Fruit fly (Drosophila melanogaster): ENCODE measurements around the gene CG6769.
A peak's percentile ranks its signal among the peaks of the same experiment; 100 is the strongest.

Gene CG6769

DNA sequence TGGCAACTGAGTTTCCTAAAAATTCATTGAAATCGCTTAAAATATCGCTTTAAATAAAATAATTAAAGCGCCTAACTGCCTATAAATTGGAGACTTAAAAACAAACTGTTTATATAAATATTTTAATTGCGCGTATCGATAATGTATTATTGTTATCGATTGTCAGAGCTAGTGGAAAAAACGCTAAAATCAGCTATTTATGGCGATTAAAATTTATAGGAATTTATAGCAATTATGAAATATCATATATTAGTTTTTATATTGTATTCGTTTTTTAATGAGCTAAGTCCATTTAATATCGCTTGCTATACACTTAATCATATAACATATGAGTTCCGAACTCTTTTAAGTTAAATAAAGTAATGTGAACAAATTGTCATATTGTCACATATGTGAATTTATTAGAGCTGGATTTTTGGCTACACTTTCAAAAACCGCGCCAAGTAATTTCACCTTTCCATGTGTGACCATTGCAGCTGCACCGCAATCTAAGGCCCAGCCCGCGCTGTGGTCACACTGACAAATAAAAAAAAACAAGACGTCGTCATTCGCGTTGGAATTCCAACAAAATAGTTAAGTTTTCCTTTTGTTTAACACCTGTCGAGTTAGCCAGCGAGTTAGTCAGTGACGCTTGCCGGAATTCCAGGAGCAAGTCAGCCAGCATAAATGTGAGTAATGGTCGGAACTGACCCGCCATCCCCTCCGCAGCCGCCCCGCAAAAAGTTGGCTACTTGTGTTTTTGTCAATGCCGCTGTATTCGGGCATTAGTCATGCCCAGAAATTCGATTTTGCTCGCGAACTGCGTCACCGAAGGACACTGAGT is 46.6 kb downstream of the CG6769 start, which contains the start of the genes CG7772 and Vps4 (continued):
- no peak for TF ChIP-seq CG7271 (tag; optimal IDR thresholded peaks at IDR 0.05)
- no peak for TF ChIP-seq Camta (GFP tag; optimal IDR thresholded peaks at IDR 0.05)
- TF ChIP-seq Kr (GFP tag; optimal IDR thresholded peaks at IDR 0.05), result no peak
- TF ChIP-seq B-H2 (GFP tag; optimal IDR thresholded peaks at IDR 0.05), result no peak
- TF ChIP-seq Atf-2 (GFP tag; optimal IDR thresholded peaks at IDR 0.05), result no peak
- no peak for TF ChIP-seq CG11085 (GFP tag; IDR thresholded peaks at IDR 0.05)
- TF ChIP-seq croc (GFP tag; conservative IDR thresholded peaks at IDR 0.05), result no peak
- no peak for TF ChIP-seq E2f1 (GFP tag; IDR thresholded peaks at IDR 0.05)
- peak; percentile 14; the same call in 1 of the 2 replicates for TF ChIP-seq CG3847 (GFP tag; IDR thresholded peaks at IDR 0.05)
- TF ChIP-seq jigr1 (GFP tag; IDR thresholded peaks at IDR 0.05), result no peak
- no peak for TF ChIP-seq Usf (GFP tag; optimal IDR thresholded peaks at IDR 0.05)
- no peak for TF ChIP-seq CG3065 (GFP tag; optimal IDR thresholded peaks at IDR 0.05)
- no peak for TF ChIP-seq CG3281 (GFP tag; optimal IDR thresholded peaks at IDR 0.05)
- no peak for TF ChIP-seq CG10979 (tag; optimal IDR thresholded peaks at IDR 0.05)
- TF ChIP-seq BtbVII (GFP tag; optimal IDR thresholded peaks at IDR 0.05), result no peak
- no peak for TF ChIP-seq CG3838 (GFP tag; optimal IDR thresholded peaks at IDR 0.05)
- 0 out of 3 replicates have a peak, but pooled peaks have one; percentile 34 for TF ChIP-seq Opbp (GFP tag; IDR thresholded peaks at IDR 0.05; ENCODE audit: partially characterized antibody)
- TF ChIP-seq Dbx (GFP tag; IDR thresholded peaks at IDR 0.05), result no peak
- no peak for TF ChIP-seq dmrt11E (tag; optimal IDR thresholded peaks at IDR 0.05)
- 0 out of 4 replicates have a peak, but pooled peaks have one; percentile 37 for TF ChIP-seq chinmo (GFP tag; IDR thresholded peaks at IDR 0.05; ENCODE audit: partially characterized antibody)
- no peak for TF ChIP-seq CG10654 (GFP tag; optimal IDR thresholded peaks at IDR 0.05)
- TF ChIP-seq Dip2 (GFP tag; IDR thresholded peaks at IDR 0.05), result no peak
- peak; percentile 45; the same call in 1 of the 2 replicates for TF ChIP-seq unc-4 (GFP tag; IDR thresholded peaks at IDR 0.05; ENCODE audit: partially characterized antibody)
- TF ChIP-seq CG7987 (GFP tag; optimal IDR thresholded peaks at IDR 0.05), result no peak
- no peak for TF ChIP-seq org-1 (GFP tag; optimal IDR thresholded peaks at IDR 0.05)
- TF ChIP-seq fd64A (GFP tag; optimal IDR thresholded peaks at IDR 0.05), result no peak
- TF ChIP-seq CG3995 (GFP tag; optimal IDR thresholded peaks at IDR 0.05), result no peak
- TF ChIP-seq Asciz (GFP tag; optimal IDR thresholded peaks at IDR 0.05), result no peak
- no peak for TF ChIP-seq D19A (tag; optimal IDR thresholded peaks at IDR 0.05)
- TF ChIP-seq Side (GFP tag; optimal IDR thresholded peaks at IDR 0.05), result no peak
- peak in 1 of 2 experiments; percentile 12 for TF ChIP-seq crp (GFP tag; optimal IDR thresholded peaks at IDR 0.05)
- TF ChIP-seq hkb (optimal IDR thresholded peaks at IDR 0.05), result no peak
- no peak for TF ChIP-seq hkb (GFP tag; IDR thresholded peaks at IDR 0.05)
- no peak for TF ChIP-seq CG10209 (GFP tag; optimal IDR thresholded peaks at IDR 0.05)
- no peak for TF ChIP-seq CG31388 (GFP tag; optimal IDR thresholded peaks at IDR 0.05)
- no peak for TF ChIP-seq CG18476 (GFP tag; optimal IDR thresholded peaks at IDR 0.05)
- no peak for TF ChIP-seq bowl (GFP tag; IDR thresholded peaks at IDR 0.05)
- no peak for TF ChIP-seq Ssrp (tag; optimal IDR thresholded peaks at IDR 0.05)
- no peak for TF ChIP-seq Jarid2 (GFP tag; optimal IDR thresholded peaks at IDR 0.05)
- no peak for TF ChIP-seq esg (GFP tag; conservative IDR thresholded peaks at IDR 0.05)
- no peak for TF ChIP-seq trh (GFP tag; optimal IDR thresholded peaks at IDR 0.05)
- no peak for TF ChIP-seq CG9817 (tag; optimal IDR thresholded peaks at IDR 0.05)
- TF ChIP-seq Dad (GFP tag; optimal IDR thresholded peaks at IDR 0.05), result no peak
- no peak for TF ChIP-seq lilli (GFP tag; optimal IDR thresholded peaks at IDR 0.05)
- TF ChIP-seq CG2875 (GFP tag; optimal IDR thresholded peaks at IDR 0.05), result no peak
- TF ChIP-seq lola (GFP tag; optimal IDR thresholded peaks at IDR 0.05), result no peak
- peak; percentile 5 for TF ChIP-seq CG10267 (tag; optimal IDR thresholded peaks at IDR 0.05)

All from whole organism, embryonic.